Fruit fly (Drosophila melanogaster): ENCODE results near the gene rtv.

rtv gene

dm6 chrX:11108148-11108844 lies 45.5 kb downstream of the rtv start, which contains the start of gene Hsp60A:
Gene Hsp60A, plus strand, starts transcription at chrX:11108482.
- no peak for TF ChIP-seq Pif1A (GFP tag; optimal IDR thresholded peaks at IDR 0.05)
- peak; percentile 54 for TF ChIP-seq CG4496 (GFP tag; IDR thresholded peaks at IDR 0.05)
- 0 out of 3 replicates have a peak, but pooled peaks have one; percentile 26 for TF ChIP-seq fd96Ca (GFP tag; IDR thresholded peaks at IDR 0.05)
- no peak for TF ChIP-seq CG13204 (GFP tag; optimal IDR thresholded peaks at IDR 0.05)
- no peak for TF ChIP-seq EcR (GFP tag; optimal IDR thresholded peaks at IDR 0.05)
- TF ChIP-seq rn (GFP tag; IDR thresholded peaks at IDR 0.05) = no peak
- no peak for TF ChIP-seq CG10348 (GFP tag; IDR thresholded peaks at IDR 0.05)
- no peak for TF ChIP-seq CG8301 (tag; optimal IDR thresholded peaks at IDR 0.05)
- TF ChIP-seq gl (tag; optimal IDR thresholded peaks at IDR 0.05) = no peak
- TF ChIP-seq CG14655 (GFP tag; optimal IDR thresholded peaks at IDR 0.05) = no peak
- peak; percentile 5 for TF ChIP-seq Pif1B (GFP tag; optimal IDR thresholded peaks at IDR 0.05)
- peak; percentile 35 for TF ChIP-seq CG15710 (tag; optimal IDR thresholded peaks at IDR 0.05)
- TF ChIP-seq CG34367 (tag; optimal IDR thresholded peaks at IDR 0.05) = peak; percentile 20
- TF ChIP-seq CG17806 (tag; optimal IDR thresholded peaks at IDR 0.05) = peak; percentile 23
- 0 out of 2 replicates have a peak, but pooled peaks have one; percentile 15 for TF ChIP-seq CG32121 (GFP tag; IDR thresholded peaks at IDR 0.05)
- TF ChIP-seq CG12605 (GFP tag; IDR thresholded peaks at IDR 0.05) = no peak
- peak; percentile 39; the same call in 1 of the 2 replicates for TF ChIP-seq Ets98B (GFP tag; IDR thresholded peaks at IDR 0.05)
- peak; percentile 40 for TF ChIP-seq CG9948 (tag; optimal IDR thresholded peaks at IDR 0.05)
- no peak for TF ChIP-seq D1 (tag; optimal IDR thresholded peaks at IDR 0.05)
- peak; percentile 46 for TF ChIP-seq CG8159 (tag; optimal IDR thresholded peaks at IDR 0.05)
- peak; percentile 24 for TF ChIP-seq Snoo (tag; optimal IDR thresholded peaks at IDR 0.05)
